Fruit fly (Drosophila melanogaster) Kc167 (cell line): ENCODE results near the gene esc.

Experiments
- Myc ChIP-seq: fragments of >200 bp; optimal IDR thresholded peaks from 2 replicates; lab custom pipeline; 2017; ENCODE audit warnings: missing external identifiers
- Sin3A ChIP-seq: fragments of >200 bp; optimal IDR thresholded peaks from 2 replicates; lab custom pipeline; 2018; ENCODE audit warnings: missing external identifiers
- h ChIP-seq: fragments of >200 bp; optimal IDR thresholded peaks from 3 replicates; lab custom pipeline; 2018; ENCODE audit warnings: missing external identifiers
- insv ChIP-seq: fragments of >200 bp; optimal IDR thresholded peaks from 3 replicates; lab custom pipeline; 2018; ENCODE audit warnings: missing external identifiers
- psq ChIP-seq: fragments of >200 bp; optimal IDR thresholded peaks from 2 replicates; lab custom pipeline; 2017; ENCODE audit warnings: missing external identifiers
- ttk ChIP-seq: sonication (Bioruptor generic); optimal IDR thresholded peaks from 2 replicates; lab custom pipeline; 2017; ENCODE audit warnings: missing external identifiers

Gene esc

dm6 chr2L:11829277-11829676 lies at the start of gene esc:
Gene esc, minus strand, starts transcription at chr2L:11829405.
- TF ChIP-seq psq (lab: Kevin White, UChicago) (no peak), ttk (lab: Kevin White, UChicago) (no peak)

dm6 chr2L:11878812-11879328 lies 49.7 kb upstream of the esc start:
- no peak for TF ChIP-seq insv (lab: Kevin White, UChicago)
- no peak for TF ChIP-seq Myc (lab: Kevin White, UChicago)
- no peak for TF ChIP-seq h
- no peak for TF ChIP-seq Sin3A (lab: Kevin White, UChicago)
- no peak for TF ChIP-seq ttk (lab: Kevin White, UChicago)
- no peak for TF ChIP-seq psq (lab: Kevin White, UChicago)

dm6 chr2L:11874890-11875289 lies 45.7 kb upstream of the esc start:
- no peak for TF ChIP-seq psq (lab: Kevin White, UChicago)
- no peak for TF ChIP-seq ttk (lab: Kevin White, UChicago)
- no peak for TF ChIP-seq h
- no peak for TF ChIP-seq Myc (lab: Kevin White, UChicago)
- no peak for TF ChIP-seq Sin3A (lab: Kevin White, UChicago)
- TF ChIP-seq insv (lab: Kevin White, UChicago): no peak

dm6 chr2L:11874232-11874765 lies 45.1 kb upstream of the esc start:
- TF ChIP-seq h: no peak
- no peak for TF ChIP-seq psq (lab: Kevin White, UChicago)
- no peak for TF ChIP-seq ttk (lab: Kevin White, UChicago)
- TF ChIP-seq Sin3A (lab: Kevin White, UChicago): no peak
- TF ChIP-seq Myc (lab: Kevin White, UChicago): no peak
- TF ChIP-seq insv (lab: Kevin White, UChicago): no peak

dm6 chr2L:11870867-11871452 lies 41.8 kb upstream of the esc start:
- TF ChIP-seq Sin3A (lab: Kevin White, UChicago): no peak
- no peak for TF ChIP-seq h
- TF ChIP-seq insv (lab: Kevin White, UChicago): no peak
- no peak for TF ChIP-seq psq (lab: Kevin White, UChicago)

dm6 chr2L:11853130-11853529 lies 23.9 kb upstream of the esc start, which contains the start of gene CG42751:
Gene CG42751, plus strand, starts transcription at chr2L:11853430.
- TF ChIP-seq Sin3A (lab: Kevin White, UChicago): no peak
- TF ChIP-seq psq (lab: Kevin White, UChicago): no peak
- no peak for TF ChIP-seq ttk (lab: Kevin White, UChicago)
- TF ChIP-seq h: no peak
- TF ChIP-seq Myc (lab: Kevin White, UChicago): no peak
- no peak for TF ChIP-seq insv (lab: Kevin White, UChicago)

- no peak for TF ChIP-seq Myc (lab: Kevin White, UChicago)
- TF ChIP-seq insv (lab: Kevin White, UChicago): no peak
- TF ChIP-seq h: no peak
- no peak for TF ChIP-seq Sin3A (lab: Kevin White, UChicago)
- no peak for TF ChIP-seq psq (lab: Kevin White, UChicago)
- no peak for TF ChIP-seq ttk (lab: Kevin White, UChicago)
These were observed 20.5 kb upstream of the esc start, which contains the start of gene Mal-B2 for dm6 chr2L:11849658-11850057. Gene Mal-B2, plus strand, starts transcription at chr2L:11849958.

dm6 chr2L:11846926-11847325 lies 17.7 kb upstream of the esc start, which contains the start of gene Mal-B1:
Gene Mal-B1, plus strand, starts transcription at chr2L:11847226.
- TF ChIP-seq insv (lab: Kevin White, UChicago) (no peak), Myc (lab: Kevin White, UChicago) (no peak), ttk (lab: Kevin White, UChicago) (no peak), psq (lab: Kevin White, UChicago) (no peak), Sin3A (lab: Kevin White, UChicago) (no peak), h (no peak)

dm6 chr2L:11845159-11845788 lies 16.1 kb upstream of the esc start:
- TF ChIP-seq Sin3A (lab: Kevin White, UChicago) (no peak), psq (lab: Kevin White, UChicago) (no peak), Myc (lab: Kevin White, UChicago) (no peak), ttk (lab: Kevin White, UChicago) (no peak), h (no peak), insv (lab: Kevin White, UChicago) (no peak)

dm6 chr2L:11844278-11844677 lies 15.1 kb upstream of the esc start:
- TF ChIP-seq insv (lab: Kevin White, UChicago): no peak
- TF ChIP-seq psq (lab: Kevin White, UChicago): no peak
- no peak for TF ChIP-seq h
- no peak for TF ChIP-seq Sin3A (lab: Kevin White, UChicago)
- TF ChIP-seq Myc (lab: Kevin White, UChicago): no peak
- TF ChIP-seq ttk (lab: Kevin White, UChicago): no peak

- TF ChIP-seq Sin3A (lab: Kevin White, UChicago) (no peak), psq (lab: Kevin White, UChicago) (no peak), insv (lab: Kevin White, UChicago) (no peak), Myc (lab: Kevin White, UChicago) (no peak), ttk (lab: Kevin White, UChicago) (no peak), h (no peak)
These were observed 13.3 kb upstream of the esc start, which contains the start of the genes CG44008, CG14933, CG46426 and CG42486 for dm6 chr2L:11842291-11843187. Gene CG44008, minus strand, starts transcription at chr2L:11842445. Gene CG14933, plus strand, starts transcription at chr2L:11842828. Gene CG46426, plus strand, starts transcription at chr2L:11842828. Gene CG42486, plus strand, starts transcription at chr2L:11843137.
